Worm (Caenorhabditis elegans) whole organism, young adult: ENCODE data around the gene F52E1.14.
A peak's percentile ranks its signal among the peaks of the same experiment; 100 is the strongest.

Experiments used
- F22D6.2 ChIP-seq: sonication (generic microtip); optimal IDR thresholded peaks from 2 replicates; lab custom pipeline; 2016; ENCODE audit warnings: mild to moderate bottlenecking, missing genetic modification characterization, missing compliant biosample characterization
- F37B4.10 ChIP-seq: fragments of 200-800 bp; sonication (Bioruptor generic); IDR thresholded peaks from 2 replicates; pipeline ENCODE4 v1.3.6; 2022; ENCODE audit warnings: missing genetic modification characterization, missing compliant biosample characterization
- F52B5.7 ChIP-seq: sonication (generic microtip); optimal IDR thresholded peaks from 2 replicates; lab custom pipeline; 2016; ENCODE audit warnings: mild to moderate bottlenecking, missing genetic modification characterization, missing compliant biosample characterization
- F57C9.4 ChIP-seq: sonication (generic microtip); optimal IDR thresholded peaks from 2 replicates; lab custom pipeline; 2017; ENCODE audit warnings: mild to moderate bottlenecking, missing genetic modification characterization, missing compliant biosample characterization
- K11D2.4 ChIP-seq: fragments of 200-800 bp; sonication (Bioruptor generic); IDR thresholded peaks from 2 replicates; pipeline ENCODE4 v1.3.6; 2022; ENCODE audit warnings: missing genetic modification reagents, missing genetic modification characterization, missing compliant biosample characterization
- T07F8.4 ChIP-seq: sonication (generic microtip); optimal IDR thresholded peaks from 2 replicates; lab custom pipeline; 2016; ENCODE audit warnings: mild to moderate bottlenecking, missing genetic modification characterization, moderate library complexity, missing compliant biosample characterization
- T26A5.8 ChIP-seq: sonication (generic microtip); optimal IDR thresholded peaks from 2 replicates; lab custom pipeline; 2016; ENCODE audit warnings: missing genetic modification characterization, missing compliant biosample characterization
- Y53G8AR.9 ChIP-seq: fragments of 200-800 bp; sonication (Bioruptor generic); conservative IDR thresholded peaks from 2 replicates; pipeline ENCODE4 v1.3.6; 2022; ENCODE audit warnings: missing genetic modification reagents, missing genetic modification characterization, missing compliant biosample characterization
- Y79H2A.3 ChIP-seq: fragments of 200-800 bp; sonication (Bioruptor generic); conservative IDR thresholded peaks from 2 replicates; pipeline ENCODE4 v1.3.6; 2022; ENCODE audit warnings: missing genetic modification reagents, missing genetic modification characterization, missing compliant biosample characterization
- ZK185.1 ChIP-seq: sonication (generic microtip); optimal IDR thresholded peaks from 2 replicates; lab custom pipeline; 2016; ENCODE audit warnings: mild to moderate bottlenecking, missing genetic modification characterization, missing compliant biosample characterization; ENCODE audit not compliant: poor library complexity, severe bottlenecking
- ama-1 ChIP-seq, 3 experiments: fragments of 150-350 bp in 1 of 3; sonication (generic microtip) in 2 of 3; optimal IDR thresholded peaks; 2 replicates each; lab custom pipeline; 2014 to 2018; ENCODE audit warnings: missing biosample characterization in 2 of 3, missing genetic modification characterization in 2 of 3, missing genetic modification reagents in 2 of 3
- aptf-3 ChIP-seq: fragments of 200-800 bp; sonication (Bioruptor generic); IDR thresholded peaks from 2 replicates; pipeline ENCODE4 v1.3.6; 2022; ENCODE audit warnings: missing genetic modification characterization, missing compliant biosample characterization
- attf-5 ChIP-seq: fragments of 200-800 bp; sonication (Bioruptor generic); optimal IDR thresholded peaks from 2 replicates; lab custom pipeline; 2018; ENCODE audit warnings: mild to moderate bottlenecking, missing genetic modification characterization, missing compliant biosample characterization
- attf-6 ChIP-seq: fragments of 200-800 bp; sonication (Bioruptor generic); IDR thresholded peaks from 2 replicates; pipeline ENCODE4 v1.3.6; 2022; ENCODE audit warnings: missing genetic modification reagents, missing genetic modification characterization, missing compliant biosample characterization
- bed-2 ChIP-seq: fragments of 200-800 bp; sonication (Bioruptor generic); IDR thresholded peaks from 2 replicates; pipeline ENCODE4 v1.3.6; 2022; ENCODE audit warnings: missing genetic modification reagents, missing genetic modification characterization, missing compliant biosample characterization
- cebp-2 ChIP-seq: fragments of 200-800 bp; sonication (Bioruptor generic); IDR thresholded peaks from 2 replicates; pipeline ENCODE4 v1.3.6; 2022; ENCODE audit warnings: missing genetic modification characterization, missing compliant biosample characterization
- ceh-100 ChIP-seq: fragments of 200-800 bp; sonication (Bioruptor generic); IDR thresholded peaks from 2 replicates; pipeline ENCODE4 v1.3.6; 2022; ENCODE audit warnings: missing genetic modification reagents, missing genetic modification characterization, missing compliant biosample characterization
- ceh-40 ChIP-seq: fragments of 200-800 bp; sonication (Bioruptor generic); IDR thresholded peaks from 2 replicates; pipeline ENCODE4 v1.3.6; 2022; ENCODE audit warnings: missing genetic modification characterization, missing compliant biosample characterization
- ceh-91 ChIP-seq: fragments of 200-800 bp; sonication (Bioruptor generic); IDR thresholded peaks from 2 replicates; pipeline ENCODE4 v1.3.6; 2022; ENCODE audit warnings: missing genetic modification reagents, missing genetic modification characterization, missing compliant biosample characterization
- dpff-1 ChIP-seq: sonication (generic microtip); optimal IDR thresholded peaks from 2 replicates; lab custom pipeline; 2017; ENCODE audit warnings: mild to moderate bottlenecking, missing genetic modification characterization, missing compliant biosample characterization
- egl-44 ChIP-seq: fragments of 200-800 bp; sonication (Bioruptor generic); IDR thresholded peaks from 2 replicates; pipeline ENCODE4 v1.3.6; 2022; ENCODE audit warnings: missing genetic modification reagents, missing genetic modification characterization, missing compliant biosample characterization
- ekl-4 ChIP-seq: fragments of 200-800 bp; sonication (Bioruptor generic); IDR thresholded peaks from 2 replicates; pipeline ENCODE4 v1.3.6; 2022; ENCODE audit warnings: missing genetic modification reagents, missing genetic modification characterization, missing compliant biosample characterization
- hlh-26 ChIP-seq: fragments of 200-800 bp; sonication (Bioruptor generic); conservative IDR thresholded peaks from 2 replicates; pipeline ENCODE4 v1.3.6; 2022; ENCODE audit warnings: missing genetic modification reagents, missing genetic modification characterization, missing compliant biosample characterization
- hmg-20 ChIP-seq: fragments of 200-800 bp; sonication (Bioruptor generic); IDR thresholded peaks from 2 replicates; pipeline ENCODE4 v1.3.6; 2022; ENCODE audit warnings: missing genetic modification reagents, missing genetic modification characterization, missing compliant biosample characterization
- hsf-1 ChIP-seq: fragments of 200-800 bp; sonication (Bioruptor generic); IDR thresholded peaks from 2 replicates; pipeline ENCODE4 v1.3.6; 2022; ENCODE audit warnings: missing genetic modification reagents, missing genetic modification characterization, missing compliant biosample characterization
- lag-1 ChIP-seq: fragments of 200-800 bp; sonication (Bioruptor generic); IDR thresholded peaks from 2 replicates; pipeline ENCODE4 v1.3.6; 2022; ENCODE audit warnings: missing genetic modification reagents, missing genetic modification characterization, missing compliant biosample characterization
- let-607 ChIP-seq, 2 experiments: fragments of 200-800 bp in 1 of 2; sonication (Bioruptor generic) in 1 of 2; sonication (generic microtip) in 1 of 2; optimal IDR thresholded peaks; 2 replicates each; lab custom pipeline; 2016 to 2018; ENCODE audit warnings: mild to moderate bottlenecking in 2 of 2, missing compliant biosample characterization in 2 of 2, missing genetic modification characterization in 2 of 2, moderate library complexity in 2 of 2, missing genotype in 1 of 2
- lin-35 ChIP-seq, 3 experiments: fragments of 150-350 bp in 2 of 3; sonication (generic microtip) in 1 of 3; optimal IDR thresholded peaks; 2 replicates each; lab custom pipeline; 2014 to 2018; ENCODE audit warnings: missing biosample characterization in 3 of 3, missing genetic modification characterization in 3 of 3, missing genetic modification reagents in 3 of 3
- lsl-1 ChIP-seq: fragments of 200-800 bp; sonication (Bioruptor generic); optimal IDR thresholded peaks from 2 replicates; lab custom pipeline; 2018; ENCODE audit warnings: mild to moderate bottlenecking, missing genetic modification characterization, moderate library complexity, missing compliant biosample characterization
- mcd-1 ChIP-seq: fragments of 200-800 bp; sonication (Bioruptor generic); IDR thresholded peaks from 2 replicates; pipeline ENCODE4 v1.3.6; 2022; ENCODE audit warnings: missing genetic modification reagents, missing genetic modification characterization, missing compliant biosample characterization
- mes-4 ChIP-seq: sonication (generic microtip); optimal IDR thresholded peaks from 2 replicates; lab custom pipeline; 2016; ENCODE audit warnings: missing genotype, missing genetic modification characterization, missing compliant biosample characterization
- mxl-1 ChIP-seq: sonication (generic microtip); optimal IDR thresholded peaks from 2 replicates; lab custom pipeline; 2016; ENCODE audit warnings: missing genetic modification characterization, missing compliant biosample characterization
- nfyb-1 ChIP-seq: fragments of 200-800 bp; sonication (Bioruptor generic); IDR thresholded peaks from 2 replicates; pipeline ENCODE4 v1.3.6; 2022; ENCODE audit warnings: missing genetic modification reagents, missing genetic modification characterization, missing compliant biosample characterization
- nhr-120 ChIP-seq: fragments of 200-800 bp; sonication (Bioruptor generic); IDR thresholded peaks from 2 replicates; pipeline ENCODE4 v1.3.6; 2022; ENCODE audit warnings: missing genetic modification characterization, missing compliant biosample characterization
- nhr-80 ChIP-seq: sonication (generic microtip); optimal IDR thresholded peaks from 2 replicates; lab custom pipeline; 2016; ENCODE audit warnings: missing genetic modification characterization, missing compliant biosample characterization
- pha-4 ChIP-seq: fragments of 150-350 bp; sonication (generic microtip); optimal IDR thresholded peaks from 2 replicates; lab custom pipeline; 2014; ENCODE audit warnings: missing biosample characterization, missing genetic modification reagents, missing genetic modification characterization
- repo-1 ChIP-seq: sonication (generic microtip); optimal IDR thresholded peaks from 2 replicates; lab custom pipeline; 2017; ENCODE audit warnings: mild to moderate bottlenecking, missing genetic modification characterization, missing compliant biosample characterization
- rpc-1 ChIP-seq, 2 experiments: fragments of 150-350 bp in 1 of 2; sonication (generic microtip) in 1 of 2; optimal IDR thresholded peaks; 2 replicates each; lab custom pipeline; 2014 to 2018; ENCODE audit warnings: missing biosample characterization in 1 of 2, missing genetic modification characterization in 1 of 2, missing genetic modification reagents in 1 of 2, missing genotype in 1 of 2
- sdz-38 ChIP-seq: sonication (generic microtip); optimal IDR thresholded peaks from 2 replicates; lab custom pipeline; 2016; ENCODE audit warnings: missing genotype, missing genetic modification characterization, missing compliant biosample characterization
- snpc-1.3 ChIP-seq: sonication (generic microtip); optimal IDR thresholded peaks from 2 replicates; lab custom pipeline; 2017; ENCODE audit warnings: missing genetic modification characterization, mild to moderate bottlenecking, missing compliant biosample characterization, antibody characterized with exemption, moderate library complexity, missing genotype, missing genetic modification reagents; ENCODE audit not compliant: insufficient read depth
- snpc-3.4 ChIP-seq: sonication (generic microtip); optimal IDR thresholded peaks from 2 replicates; lab custom pipeline; 2017; ENCODE audit warnings: missing genetic modification characterization, mild to moderate bottlenecking, missing compliant biosample characterization, antibody characterized with exemption, moderate library complexity, missing genotype, missing genetic modification reagents
- tbp1 ChIP-seq: fragments of 200-800 bp; sonication (Bioruptor generic); optimal IDR thresholded peaks from 2 replicates; lab custom pipeline; 2018; ENCODE audit warnings: mild to moderate bottlenecking, missing genetic modification characterization, missing compliant biosample characterization
- tbx-9 ChIP-seq: sonication (generic microtip); optimal IDR thresholded peaks from 2 replicates; lab custom pipeline; 2016; ENCODE audit warnings: borderline replicate concordance, missing genetic modification characterization, inconsistent platforms, missing compliant biosample characterization
- ztf-26 ChIP-seq: sonication (generic microtip); optimal IDR thresholded peaks from 2 replicates; lab custom pipeline; 2017; ENCODE audit warnings: missing genetic modification characterization, missing compliant biosample characterization
- ztf-6 ChIP-seq: fragments of 200-800 bp; sonication (Bioruptor generic); IDR thresholded peaks from 2 replicates; pipeline ENCODE4 v1.3.6; 2022; ENCODE audit warnings: missing genetic modification reagents, missing genetic modification characterization, missing compliant biosample characterization

Gene F52E1.14

ce11 chrV:8413432-8414021 lies 29.8 kb downstream of the F52E1.14 start, which contains the start of gene vha-18 (continued):
- TF ChIP-seq hmg-20 (GFP tag; lab: Robert Waterston, UW), result no peak
- TF ChIP-seq pha-4 (tag; lab: Kevin White, UChicago), result no peak
- no peak for TF ChIP-seq ama-1 (optimal IDR thresholded peaks at IDR 0.05; lab: Kevin White, UChicago)
- TF ChIP-seq ama-1 (GFP tag; optimal IDR thresholded peaks at IDR 0.05; lab: Kevin White, UChicago), result no peak
- no peak for TF ChIP-seq nfyb-1 (GFP tag; lab: Robert Waterston, UW)
- no peak for TF ChIP-seq tbx-9
- peak; percentile 86 for TF ChIP-seq snpc-3.4 (tag; lab: Kevin White, UChicago)
- TF ChIP-seq ZK185.1, result no peak
- 0 out of 2 replicates have a peak, but pooled peaks have one; percentile 60 for TF ChIP-seq Y53G8AR.9 (GFP tag; lab: Robert Waterston, UW)
- no peak for TF ChIP-seq repo-1 (tag; lab: Kevin White, UChicago)
- no peak for TF ChIP-seq lag-1 (GFP tag; lab: Robert Waterston, UW)
- peak; percentile 84 for TF ChIP-seq ekl-4 (GFP tag; lab: Robert Waterston, UW)
- no peak for TF ChIP-seq nhr-80
- TF ChIP-seq mcd-1, result peak; percentile 94
- TF ChIP-seq K11D2.4 (GFP tag; lab: Robert Waterston, UW), result no peak
- no peak for TF ChIP-seq nhr-120
- TF ChIP-seq T26A5.8 (tag; lab: Kevin White, UChicago), result no peak
- no peak for TF ChIP-seq aptf-3 (GFP tag; lab: Robert Waterston, UW)
- no peak for TF ChIP-seq F37B4.10 (GFP tag; lab: Robert Waterston, UW)
- peak; percentile 89 for TF ChIP-seq hsf-1
- TF ChIP-seq ztf-6, result no peak
- no peak for TF ChIP-seq ztf-26 (tag; lab: Kevin White, UChicago)
- TF ChIP-seq T07F8.4, result no peak
- TF ChIP-seq tbp1 (GFP tag; lab: Kevin White, UChicago), result peak; percentile 63
- TF ChIP-seq lin-35 (GFP tag; optimal IDR thresholded peaks at IDR 0.05; lab: Kevin White, UChicago), result no peak
- TF ChIP-seq bed-2 (GFP tag; lab: Robert Waterston, UW), result 0 out of 2 replicates have a peak, but pooled peaks have one; percentile 45
- TF ChIP-seq mxl-1 (tag; lab: Kevin White, UChicago), result no peak
- TF ChIP-seq ceh-100 (GFP tag; lab: Robert Waterston, UW), result peak; percentile 75
- peak; percentile 71 for TF ChIP-seq attf-6 (GFP tag; lab: Robert Waterston, UW)
- peak; percentile 99 for TF ChIP-seq ceh-91
- TF ChIP-seq, all 124 proteins: peak for 46

DNA sequence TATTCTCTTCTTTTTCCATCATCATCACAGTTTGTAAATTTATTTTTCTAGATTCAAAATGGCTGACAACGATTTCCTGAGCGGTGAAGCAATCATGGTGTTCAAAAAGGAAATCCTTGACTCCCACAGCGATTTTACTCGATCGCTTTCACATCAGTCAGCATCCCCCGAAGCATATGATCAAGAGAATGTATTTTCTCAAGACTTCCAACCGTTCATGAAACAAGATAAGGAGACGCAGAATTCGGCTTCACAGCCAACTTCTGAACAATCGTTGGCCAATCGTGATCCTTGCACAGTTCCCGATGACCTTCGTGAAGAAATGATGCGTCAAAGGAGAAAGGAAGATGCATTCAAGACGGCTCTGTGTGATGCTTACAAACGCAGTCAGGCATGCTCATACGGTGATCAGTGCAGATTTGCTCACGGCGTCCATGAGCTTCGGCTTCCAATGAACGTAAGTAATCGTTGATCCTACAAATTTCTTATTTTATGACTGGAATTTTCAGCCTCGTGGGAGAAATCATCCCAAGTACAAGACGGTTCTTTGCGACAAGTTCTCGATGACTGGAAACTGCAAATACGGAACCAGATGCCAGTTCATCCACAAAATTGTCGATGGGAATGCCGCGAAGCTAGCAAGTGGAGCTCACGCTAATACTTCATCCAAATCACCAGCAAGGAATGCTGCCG lies 30.5 kb downstream of the F52E1.14 start, which contains the start of gene pos-1:
pos-1 (plus strand) TSS at position 51 of the 693 bp plus-strand sequence.
- TF ChIP-seq ztf-26 (tag; lab: Kevin White, UChicago), result no peak
- no peak for TF ChIP-seq mcd-1
- TF ChIP-seq lsl-1 (GFP tag; lab: Kevin White, UChicago), result no peak
- no peak for TF ChIP-seq sdz-38 (tag; lab: Kevin White, UChicago)
- TF ChIP-seq rpc-1 (optimal IDR thresholded peaks at IDR 0.05; lab: Kevin White, UChicago), result no peak
- no peak for TF ChIP-seq rpc-1 (tag; optimal IDR thresholded peaks at IDR 0.05; lab: Kevin White, UChicago)
- no peak for TF ChIP-seq attf-5
- no peak for TF ChIP-seq cebp-2
- TF ChIP-seq nhr-120, result no peak
- TF ChIP-seq hlh-26 (GFP tag; lab: Robert Waterston, UW), result no peak
- no peak for TF ChIP-seq F52B5.7 (tag; lab: Kevin White, UChicago)
- no peak for TF ChIP-seq snpc-1.3 (tag; lab: Kevin White, UChicago)
- no peak for TF ChIP-seq egl-44
- no peak for TF ChIP-seq F57C9.4 (tag; lab: Kevin White, UChicago)
- TF ChIP-seq ceh-40 (GFP tag; lab: Robert Waterston, UW), result no peak
- TF ChIP-seq let-607 (tag; optimal IDR thresholded peaks at IDR 0.05; lab: Kevin White, UChicago), result no peak
- no peak for TF ChIP-seq dpff-1
- TF ChIP-seq Y79H2A.3 (GFP tag; lab: Robert Waterston, UW), result no peak
- no peak for TF ChIP-seq F22D6.2 (tag; lab: Kevin White, UChicago)
- TF ChIP-seq mes-4 (tag; lab: Kevin White, UChicago), result no peak
